Fruit fly (Drosophila melanogaster) whole organism: ENCODE results near the gene Pburs.

Experiments used
- CG8478 ChIP-seq: fragments of >200 bp; optimal IDR thresholded peaks from 2 replicates; lab custom pipeline; 2018; ENCODE audit warnings: inconsistent platforms
- Dll ChIP-seq: fragments of >200 bp; optimal IDR thresholded peaks from 2 replicates; lab custom pipeline; 2017
- psq ChIP-seq: fragments of >200 bp; optimal IDR thresholded peaks from 2 replicates; lab custom pipeline; 2017
- usp ChIP-seq: fragments of >200 bp; optimal IDR thresholded peaks from 2 replicates; lab custom pipeline; 2017; ENCODE audit warnings: missing biosample characterization, missing genetic modification characterization, mixed read lengths

DNA sequence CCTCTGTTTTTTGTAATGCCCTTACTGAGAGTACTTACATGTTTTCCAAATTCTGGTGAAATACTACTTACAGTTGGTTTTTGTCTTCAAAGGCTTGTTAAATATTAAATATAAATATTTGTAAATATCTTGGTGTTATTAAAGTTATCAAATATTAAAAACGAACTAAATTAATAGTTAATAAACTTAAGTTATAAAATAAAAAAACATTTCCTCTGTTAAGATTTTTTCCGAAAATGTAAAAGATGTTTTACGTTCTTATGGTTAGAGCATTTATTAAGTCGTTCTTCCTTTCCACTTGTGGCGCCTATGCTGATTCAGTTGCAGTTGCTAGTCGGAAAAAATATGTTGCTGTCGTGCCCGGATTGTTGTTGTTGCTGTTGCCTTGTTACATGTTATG is 3.7 kb downstream of the Pburs start:
- TF ChIP-seq Dll (no peak), psq (no peak), usp (GFP tag; lab: Kevin White, UChicago) (no peak), CG8478 (no peak)
